Worm (Caenorhabditis elegans) whole organism, midembryonic: ENCODE results near the gene EGAP9.3.

Experiments used
- cog-1 ChIP-seq: sonication (generic microtip); optimal IDR thresholded peaks from 2 replicates; lab custom pipeline; 2016; ENCODE audit warnings: missing genetic modification characterization, missing compliant biosample characterization
- flt-1 ChIP-seq: fragments of 200-800 bp; sonication (Bioruptor generic); IDR thresholded peaks from 2 replicates; pipeline ENCODE4 v1.3.6; 2022; ENCODE audit warnings: missing genetic modification characterization, missing compliant biosample characterization
- tab-1 ChIP-seq: fragments of 200-800 bp; sonication (Bioruptor generic); IDR thresholded peaks from 2 replicates; pipeline ENCODE4 v1.3.6; 2022; ENCODE audit warnings: missing genetic modification characterization, missing compliant biosample characterization

ce11 chrV:6554308-6554707, 25.6 kb downstream of the EGAP9.3 start, which contains the start of gene K04A8.19:
- TF ChIP-seq cog-1 (tag; lab: Kevin White, UChicago) = no peak
- no peak for TF ChIP-seq flt-1 (GFP tag; lab: Robert Waterston, UW)
- TF ChIP-seq tab-1 (GFP tag; lab: Robert Waterston, UW) = no peak
